Worm (Caenorhabditis elegans) whole organism, L2 larva: ENCODE measurements around the gene nex-1.
A peak's percentile ranks its signal among the peaks of the same experiment; 100 is the strongest.

Source experiments
- C34F6.9 ChIP-seq: fragments of 150-350 bp; optimal IDR thresholded peaks from 2 replicates; lab custom pipeline; 2014; ENCODE audit warnings: missing biosample characterization, missing genetic modification characterization
- F13H6.1 ChIP-seq: sonication (generic microtip); optimal IDR thresholded peaks from 2 replicates; lab custom pipeline; 2016; ENCODE audit warnings: missing genetic modification characterization, missing compliant biosample characterization
- R02D3.7 ChIP-seq: fragments of 150-350 bp; optimal IDR thresholded peaks from 2 replicates; lab custom pipeline; 2014; ENCODE audit warnings: missing biosample characterization, missing genetic modification characterization
- ZK546.5 ChIP-seq: sonication (generic microtip); optimal IDR thresholded peaks from 2 replicates; lab custom pipeline; 2017; ENCODE audit warnings: missing biosample characterization, missing genetic modification characterization
- alr-1 ChIP-seq: fragments of 150-350 bp; optimal IDR thresholded peaks from 2 replicates; lab custom pipeline; 2014; ENCODE audit warnings: missing biosample characterization, missing genetic modification characterization
- aly-2 ChIP-seq: fragments of 150-350 bp; optimal IDR thresholded peaks from 2 replicates; lab custom pipeline; 2014; ENCODE audit warnings: missing biosample characterization, missing genetic modification characterization
- ama-1 ChIP-seq: fragments of 150-350 bp; optimal IDR thresholded peaks from 2 replicates; lab custom pipeline; 2018; ENCODE audit warnings: inconsistent platforms
- blmp-1 ChIP-seq: sonication (generic microtip); optimal IDR thresholded peaks from 2 replicates; lab custom pipeline; 2017; ENCODE audit warnings: missing genetic modification characterization, mild to moderate bottlenecking, missing compliant biosample characterization, antibody characterized with exemption, moderate library complexity; ENCODE audit not compliant: insufficient read depth
- ceh-82 ChIP-seq: fragments of 150-350 bp; optimal IDR thresholded peaks from 2 replicates; lab custom pipeline; 2014; ENCODE audit warnings: missing biosample characterization, missing genetic modification characterization
- dmd-4 ChIP-seq: sonication (generic microtip); optimal IDR thresholded peaks from 2 replicates; lab custom pipeline; 2017; ENCODE audit warnings: missing biosample characterization, missing genetic modification characterization
- egl-27 ChIP-seq: sonication (generic microtip); optimal IDR thresholded peaks from 3 replicates; lab custom pipeline; 2017; ENCODE audit warnings: missing biosample characterization, missing genetic modification reagents, missing genetic modification characterization
- elt-1 ChIP-seq: fragments of 150-350 bp; optimal IDR thresholded peaks from 2 replicates; lab custom pipeline; 2014; ENCODE audit warnings: missing biosample characterization, missing genetic modification characterization
- elt-3 ChIP-seq: sonication (generic microtip); optimal IDR thresholded peaks from 2 replicates; lab custom pipeline; 2017; ENCODE audit warnings: missing biosample characterization, missing genetic modification characterization
- fos-1 ChIP-seq: fragments of 150-350 bp; optimal IDR thresholded peaks from 2 replicates; lab custom pipeline; 2014; ENCODE audit warnings: missing biosample characterization, missing genetic modification characterization
- lin-11 ChIP-seq: fragments of 150-350 bp; sonication (generic microtip); optimal IDR thresholded peaks from 2 replicates; lab custom pipeline; 2014; ENCODE audit warnings: missing biosample characterization, missing genetic modification characterization, inconsistent platforms, mixed read lengths
- lin-13 ChIP-seq: fragments of 150-350 bp; optimal IDR thresholded peaks from 2 replicates; lab custom pipeline; 2014; ENCODE audit warnings: missing biosample characterization, missing genetic modification reagents, missing genetic modification characterization
- lin-39 ChIP-seq: fragments of 150-350 bp; optimal IDR thresholded peaks from 2 replicates; lab custom pipeline; 2014; ENCODE audit warnings: missing biosample characterization, missing genetic modification reagents, missing genetic modification characterization
- lsy-2 ChIP-seq, 2 experiments: fragments of 150-350 bp in 1 of 2; sonication (generic microtip) in 1 of 2; optimal IDR thresholded peaks; 2 replicates each; lab custom pipeline; 2014 to 2017; ENCODE audit warnings: missing biosample characterization in 2 of 2, missing genetic modification characterization in 2 of 2
- mab-5 ChIP-seq: fragments of 150-350 bp; optimal IDR thresholded peaks from 2 replicates; lab custom pipeline; 2014; ENCODE audit warnings: missing biosample characterization, missing genetic modification characterization
- mdl-1 ChIP-seq, 2 experiments: fragments of 150-350 bp in 1 of 2; sonication (generic microtip) in 1 of 2; optimal IDR thresholded peaks; 2 replicates each; lab custom pipeline; 2017; ENCODE audit warnings: missing biosample characterization in 2 of 2, missing genetic modification characterization in 2 of 2
- nhr-10 ChIP-seq: sonication (generic microtip); optimal IDR thresholded peaks from 2 replicates; lab custom pipeline; 2017; ENCODE audit warnings: missing biosample characterization, missing genetic modification characterization
- nhr-11 ChIP-seq: fragments of 150-350 bp; optimal IDR thresholded peaks from 2 replicates; lab custom pipeline; 2014; ENCODE audit warnings: missing biosample characterization, missing genetic modification characterization
- nhr-12 ChIP-seq: fragments of 150-350 bp; optimal IDR thresholded peaks from 2 replicates; lab custom pipeline; 2014; ENCODE audit warnings: missing biosample characterization, missing genetic modification characterization
- nhr-129 ChIP-seq: fragments of 150-350 bp; optimal IDR thresholded peaks from 2 replicates; lab custom pipeline; 2014; ENCODE audit warnings: missing biosample characterization, missing genetic modification characterization
- nhr-21 ChIP-seq: fragments of 150-350 bp; optimal IDR thresholded peaks from 2 replicates; lab custom pipeline; 2014; ENCODE audit warnings: missing biosample characterization, missing genetic modification characterization
- nhr-237 ChIP-seq: fragments of 150-350 bp; optimal IDR thresholded peaks from 2 replicates; lab custom pipeline; 2014; ENCODE audit warnings: missing biosample characterization, missing genetic modification characterization
- nhr-25 ChIP-seq: fragments of 150-350 bp; sonication (generic microtip); optimal IDR thresholded peaks from 3 replicates; lab custom pipeline; 2014; ENCODE audit warnings: missing biosample characterization, missing genetic modification characterization
- nhr-77 ChIP-seq: fragments of 150-350 bp; optimal IDR thresholded peaks from 2 replicates; lab custom pipeline; 2014; ENCODE audit warnings: missing biosample characterization, missing genetic modification characterization
- sem-4 ChIP-seq: fragments of 150-350 bp; optimal IDR thresholded peaks from 2 replicates; lab custom pipeline; 2014; ENCODE audit warnings: missing biosample characterization, missing genetic modification reagents, missing genetic modification characterization
- skn-1 ChIP-seq: sonication (generic microtip); optimal IDR thresholded peaks from 2 replicates; lab custom pipeline; 2017; ENCODE audit warnings: missing biosample characterization, missing genetic modification characterization
- sma-3 ChIP-seq: sonication (generic microtip); optimal IDR thresholded peaks from 2 replicates; lab custom pipeline; 2016; ENCODE audit warnings: missing genetic modification reagents, missing genetic modification characterization, missing compliant biosample characterization
- sma-9 ChIP-seq, 2 experiments: fragments of 150-350 bp in 1 of 2; sonication (generic microtip) in 1 of 2; optimal IDR thresholded peaks; 2 replicates each; lab custom pipeline; 2014 to 2016; ENCODE audit warnings: missing genetic modification characterization in 2 of 2, mild to moderate bottlenecking in 1 of 2, missing biosample characterization in 1 of 2, missing compliant biosample characterization in 1 of 2, missing genetic modification reagents in 1 of 2, moderate library complexity in 1 of 2
- snpc-4 ChIP-seq: fragments of 150-350 bp; optimal IDR thresholded peaks from 2 replicates; lab custom pipeline; 2014; ENCODE audit warnings: missing biosample characterization, missing genetic modification characterization
- unc-39 ChIP-seq: fragments of 150-350 bp; optimal IDR thresholded peaks from 2 replicates; lab custom pipeline; 2014; ENCODE audit warnings: missing biosample characterization, missing genetic modification characterization
- unc-62 ChIP-seq: fragments of 150-350 bp; optimal IDR thresholded peaks from 2 replicates; lab custom pipeline; 2014; ENCODE audit warnings: missing biosample characterization, missing genetic modification reagents, missing genetic modification characterization
- zag-1 ChIP-seq: fragments of 150-350 bp; optimal IDR thresholded peaks from 2 replicates; lab custom pipeline; 2014; ENCODE audit warnings: missing biosample characterization, missing genetic modification characterization
- ztf-11 ChIP-seq: sonication (generic microtip); optimal IDR thresholded peaks from 2 replicates; lab custom pipeline; 2017; ENCODE audit warnings: missing biosample characterization, missing genetic modification characterization
- ztf-4 ChIP-seq: fragments of 150-350 bp; optimal IDR thresholded peaks from 2 replicates; lab custom pipeline; 2014; ENCODE audit warnings: missing biosample characterization, missing genetic modification characterization

The nex-1 gene

ce11 chrIII:5214162-5214561 is 11.3 kb upstream of the nex-1 start:
- no peak for TF ChIP-seq ama-1
- no peak for TF ChIP-seq sma-3 (GFP tag; lab: Kevin White, UChicago)
- no peak for TF ChIP-seq nhr-129 (tag; lab: Kevin White, UChicago)
- no peak for TF ChIP-seq unc-39
- TF ChIP-seq alr-1 (tag; lab: Kevin White, UChicago) = no peak
- TF ChIP-seq nhr-21 (tag; lab: Kevin White, UChicago) = no peak
- TF ChIP-seq ZK546.5 (tag; lab: Kevin White, UChicago) = no peak
- TF ChIP-seq skn-1 (tag; lab: Kevin White, UChicago) = no peak
- TF ChIP-seq lin-39 (tag; lab: Kevin White, UChicago) = no peak
- TF ChIP-seq mab-5 (tag; lab: Kevin White, UChicago) = no peak
- TF ChIP-seq R02D3.7 (tag; lab: Kevin White, UChicago) = no peak
- TF ChIP-seq lin-11 (tag; lab: Kevin White, UChicago) = no peak
- TF ChIP-seq sem-4 (tag; lab: Kevin White, UChicago) = no peak
- no peak for TF ChIP-seq dmd-4 (tag; lab: Kevin White, UChicago)
- TF ChIP-seq mdl-1 (tag; optimal IDR thresholded peaks at IDR 0.05; lab: Kevin White, UChicago) = no peak
- TF ChIP-seq nhr-77 (tag; lab: Kevin White, UChicago) = no peak
- no peak for TF ChIP-seq zag-1 (tag; lab: Kevin White, UChicago)

ce11 chrIII:5215375-5215774 is 10.0 kb upstream of the nex-1 start, which contains the start of gene ZC155.4:
ZC155.4 (minus strand) TSS chrIII:5215475.
- no peak for TF ChIP-seq ceh-82 (tag; lab: Kevin White, UChicago)
- TF ChIP-seq sma-9 (GFP tag; optimal IDR thresholded peaks at IDR 0.05; lab: Kevin White, UChicago) = no peak
- TF ChIP-seq sma-9 (tag; optimal IDR thresholded peaks at IDR 0.05; lab: Kevin White, UChicago) = no peak
- no peak for TF ChIP-seq sma-3 (GFP tag; lab: Kevin White, UChicago)
- no peak for TF ChIP-seq lin-11 (tag; lab: Kevin White, UChicago)
- TF ChIP-seq mdl-1 (tag; optimal IDR thresholded peaks at IDR 0.05; lab: Kevin White, UChicago) = no peak
- no peak for TF ChIP-seq C34F6.9 (tag; lab: Kevin White, UChicago)
- no peak for TF ChIP-seq F13H6.1 (tag; lab: Kevin White, UChicago)
- no peak for TF ChIP-seq fos-1 (tag; lab: Kevin White, UChicago)
- TF ChIP-seq ztf-11 = no peak
- no peak for TF ChIP-seq nhr-11
- TF ChIP-seq unc-39 = no peak
- TF ChIP-seq egl-27 (tag; lab: Kevin White, UChicago) = no peak
- no peak for TF ChIP-seq blmp-1 (tag; lab: Kevin White, UChicago)
- no peak for TF ChIP-seq nhr-25
- TF ChIP-seq snpc-4 (tag; lab: Kevin White, UChicago) = no peak
- TF ChIP-seq aly-2 = no peak
- no peak for TF ChIP-seq elt-3 (tag; lab: Kevin White, UChicago)
- TF ChIP-seq sem-4 (tag; lab: Kevin White, UChicago) = no peak
- TF ChIP-seq alr-1 (tag; lab: Kevin White, UChicago) = no peak

ce11 chrIII:5217511-5217910 is 7.9 kb upstream of the nex-1 start, which contains the start of gene cutl-19:
cutl-19 (minus strand) TSS chrIII:5217611.
- no peak for TF ChIP-seq nhr-129 (tag; lab: Kevin White, UChicago)
- no peak for TF ChIP-seq unc-62
- no peak for TF ChIP-seq ztf-4 (tag; lab: Kevin White, UChicago)
- TF ChIP-seq sma-9 (GFP tag; optimal IDR thresholded peaks at IDR 0.05; lab: Kevin White, UChicago) = no peak
- no peak for TF ChIP-seq sma-9 (tag; optimal IDR thresholded peaks at IDR 0.05; lab: Kevin White, UChicago)
- TF ChIP-seq lin-13 = no peak
- TF ChIP-seq lin-39 (tag; lab: Kevin White, UChicago) = no peak
- no peak for TF ChIP-seq nhr-12 (tag; lab: Kevin White, UChicago)
- TF ChIP-seq ceh-82 (tag; lab: Kevin White, UChicago) = no peak
- TF ChIP-seq skn-1 (tag; lab: Kevin White, UChicago) = no peak

- no peak for TF ChIP-seq alr-1 (tag; lab: Kevin White, UChicago)
- peak; percentile 23 for TF ChIP-seq mab-5 (tag; lab: Kevin White, UChicago)
Observed at ce11 chrIII:5218687-5219086, 6.7 kb upstream of the nex-1 start, which contains the start of gene ZC155.2. ZC155.2 (plus strand) TSS chrIII:5218987.

ce11 chrIII:5221820-5222219 is 3.6 kb upstream of the nex-1 start:
- no peak for TF ChIP-seq lsy-2 (tag; optimal IDR thresholded peaks at IDR 0.05; lab: Kevin White, UChicago)
- no peak for TF ChIP-seq nhr-237
- no peak for TF ChIP-seq mdl-1 (tag; optimal IDR thresholded peaks at IDR 0.05; lab: Kevin White, UChicago)
- TF ChIP-seq aly-2 = no peak
- no peak for TF ChIP-seq elt-1 (tag; lab: Kevin White, UChicago)
- no peak for TF ChIP-seq nhr-11
- no peak for TF ChIP-seq alr-1 (tag; lab: Kevin White, UChicago)
- no peak for TF ChIP-seq nhr-10 (tag; lab: Kevin White, UChicago)
- TF ChIP-seq mab-5 (tag; lab: Kevin White, UChicago) = no peak
- no peak for TF ChIP-seq sma-9 (GFP tag; optimal IDR thresholded peaks at IDR 0.05; lab: Kevin White, UChicago)
- TF ChIP-seq sma-9 (tag; optimal IDR thresholded peaks at IDR 0.05; lab: Kevin White, UChicago) = no peak
- TF ChIP-seq skn-1 (tag; lab: Kevin White, UChicago) = no peak
- TF ChIP-seq fos-1 (tag; lab: Kevin White, UChicago) = no peak
